Worm (Caenorhabditis elegans) whole organism, midembryonic: ENCODE results near the gene ugt-32.

Experiments used
- T22C8.4 ChIP-seq: fragments of 200-800 bp; sonication (Bioruptor generic); IDR thresholded peaks from 2 replicates; pipeline ENCODE4 v1.3.6; 2022; ENCODE audit warnings: missing genetic modification characterization, missing compliant biosample characterization
- cog-1 ChIP-seq: sonication (generic microtip); optimal IDR thresholded peaks from 2 replicates; lab custom pipeline; 2016; ENCODE audit warnings: missing genetic modification characterization, missing compliant biosample characterization
- flt-1 ChIP-seq: fragments of 200-800 bp; sonication (Bioruptor generic); IDR thresholded peaks from 2 replicates; pipeline ENCODE4 v1.3.6; 2022; ENCODE audit warnings: missing genetic modification characterization, missing compliant biosample characterization
- klf-2 ChIP-seq: fragments of 200-800 bp; sonication (Bioruptor generic); conservative IDR thresholded peaks from 2 replicates; pipeline ENCODE4 v1.3.6; 2022; ENCODE audit warnings: missing genetic modification reagents, missing genetic modification characterization, missing compliant biosample characterization
- med-1 ChIP-seq: sonication (generic microtip); optimal IDR thresholded peaks from 2 replicates; lab custom pipeline; 2017; ENCODE audit warnings: missing genetic modification characterization, mild to moderate bottlenecking, missing compliant biosample characterization, antibody characterized with exemption, missing genetic modification reagents; ENCODE audit not compliant: insufficient read depth
- ref-1 ChIP-seq: fragments of 200-800 bp; sonication (Bioruptor generic); conservative IDR thresholded peaks from 2 replicates; pipeline ENCODE4 v1.3.6; 2022; ENCODE audit warnings: missing genetic modification reagents, missing genetic modification characterization, missing compliant biosample characterization
- tab-1 ChIP-seq: fragments of 200-800 bp; sonication (Bioruptor generic); IDR thresholded peaks from 2 replicates; pipeline ENCODE4 v1.3.6; 2022; ENCODE audit warnings: missing genetic modification characterization, missing compliant biosample characterization
- ztf-23 ChIP-seq: fragments of 200-800 bp; sonication (Bioruptor generic); IDR thresholded peaks from 2 replicates; pipeline ENCODE4 v1.3.6; 2022; ENCODE audit warnings: missing genetic modification reagents, missing genetic modification characterization, missing compliant biosample characterization
- ztf-29 ChIP-seq: fragments of 200-800 bp; sonication (Bioruptor generic); IDR thresholded peaks from 2 replicates; pipeline ENCODE4 v1.3.6; 2022; ENCODE audit warnings: missing genetic modification reagents, missing genetic modification characterization, missing compliant biosample characterization

The ugt-32 gene

DNA sequence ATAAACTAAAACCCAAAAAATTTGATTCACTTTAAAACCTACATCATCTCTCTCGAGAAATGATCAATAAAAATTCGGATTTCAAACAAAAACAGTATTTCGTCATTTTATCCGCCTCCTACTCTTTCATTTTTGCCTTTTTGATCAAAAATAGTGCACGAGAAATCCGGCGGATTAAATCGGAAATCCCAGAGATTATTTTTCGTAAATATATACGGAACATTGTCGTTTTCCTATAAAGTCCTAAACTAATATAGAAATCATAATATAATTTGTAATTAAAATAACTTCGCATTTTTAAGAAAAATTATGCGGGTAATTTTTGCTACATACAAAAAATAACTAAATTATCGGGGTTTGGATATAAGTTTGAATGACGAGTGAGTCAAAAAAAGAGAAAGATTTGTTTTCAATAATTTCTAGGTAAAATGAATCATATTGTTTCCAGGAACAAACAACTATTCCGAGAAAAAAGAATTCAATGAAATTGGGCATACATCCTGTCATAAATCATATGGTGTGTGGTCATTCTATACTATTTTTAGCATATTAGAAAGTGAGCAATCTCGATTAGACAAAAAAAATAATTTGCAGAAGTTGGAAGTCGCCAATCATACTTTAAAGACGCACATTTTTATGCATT, 30.4 kb upstream of the ugt-32 start, which contains the start of gene nhr-158:
TSS of gene nhr-158 (minus strand) at position 51 of the 643 bp plus-strand sequence.
- no peak for TF ChIP-seq ztf-23 (GFP tag; lab: Robert Waterston, UW)
- TF ChIP-seq tab-1 (GFP tag; lab: Robert Waterston, UW): no peak
- TF ChIP-seq cog-1 (tag; lab: Kevin White, UChicago): no peak
- no peak for TF ChIP-seq T22C8.4 (GFP tag; lab: Robert Waterston, UW)
- no peak for TF ChIP-seq flt-1 (GFP tag; lab: Robert Waterston, UW)
- no peak for TF ChIP-seq klf-2 (GFP tag; lab: Robert Waterston, UW)
- no peak for TF ChIP-seq ztf-29

DNA sequence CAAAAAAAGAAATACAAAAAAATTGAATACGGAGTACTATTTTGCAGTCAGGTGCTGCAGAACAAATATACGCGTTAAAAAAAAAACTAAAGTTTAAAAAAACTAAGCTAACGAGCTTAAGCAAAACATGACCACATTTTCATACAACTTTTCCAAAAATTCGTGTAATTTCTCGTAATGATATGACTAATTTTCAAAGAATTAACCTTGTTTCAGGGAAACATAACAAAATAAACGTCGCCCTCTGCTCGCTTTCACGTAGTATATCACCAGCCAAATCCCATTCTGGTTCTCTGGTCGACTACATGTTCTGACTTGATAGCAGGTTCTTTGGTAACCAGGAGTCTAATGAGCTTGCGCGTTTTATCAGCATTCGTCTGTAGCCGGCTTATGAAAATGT, 26.6 kb upstream of the ugt-32 start:
- no peak for TF ChIP-seq flt-1 (GFP tag; lab: Robert Waterston, UW)
- no peak for TF ChIP-seq cog-1 (tag; lab: Kevin White, UChicago)
- TF ChIP-seq ztf-29: no peak
- no peak for TF ChIP-seq ztf-23 (GFP tag; lab: Robert Waterston, UW)
- no peak for TF ChIP-seq T22C8.4 (GFP tag; lab: Robert Waterston, UW)

DNA sequence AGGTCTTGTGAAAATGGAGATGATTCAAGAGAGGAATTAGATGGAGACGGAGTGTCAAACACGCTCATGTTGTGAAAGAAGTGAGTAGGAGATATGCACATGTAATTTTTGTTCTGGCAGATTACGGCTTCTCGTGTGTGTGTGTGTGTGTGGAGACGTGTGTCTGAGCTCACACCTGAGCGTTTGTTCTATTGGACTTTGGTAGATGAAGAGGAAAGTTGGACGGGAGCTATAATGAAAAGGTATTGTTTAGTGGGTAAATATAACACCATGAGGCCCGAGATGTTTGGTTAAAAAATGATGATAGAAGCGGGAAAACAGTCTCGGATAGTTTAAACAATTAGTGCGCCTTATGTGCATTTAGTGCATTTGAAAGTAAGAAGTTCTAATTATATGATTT, 25.1 kb upstream of the ugt-32 start, which contains the start of gene nhr-157:
TSS of gene nhr-157 (minus strand) at position 101 of the 400 bp plus-strand sequence.
- TF ChIP-seq klf-2 (GFP tag; lab: Robert Waterston, UW) (no peak), T22C8.4 (GFP tag; lab: Robert Waterston, UW) (no peak), tab-1 (GFP tag; lab: Robert Waterston, UW) (no peak), ref-1 (GFP tag; lab: Robert Waterston, UW) (no peak), ztf-23 (GFP tag; lab: Robert Waterston, UW) (no peak), med-1 (GFP tag; lab: Kevin White, UChicago) (no peak), cog-1 (tag; lab: Kevin White, UChicago) (no peak), ztf-29 (no peak), flt-1 (GFP tag; lab: Robert Waterston, UW) (no peak)

DNA sequence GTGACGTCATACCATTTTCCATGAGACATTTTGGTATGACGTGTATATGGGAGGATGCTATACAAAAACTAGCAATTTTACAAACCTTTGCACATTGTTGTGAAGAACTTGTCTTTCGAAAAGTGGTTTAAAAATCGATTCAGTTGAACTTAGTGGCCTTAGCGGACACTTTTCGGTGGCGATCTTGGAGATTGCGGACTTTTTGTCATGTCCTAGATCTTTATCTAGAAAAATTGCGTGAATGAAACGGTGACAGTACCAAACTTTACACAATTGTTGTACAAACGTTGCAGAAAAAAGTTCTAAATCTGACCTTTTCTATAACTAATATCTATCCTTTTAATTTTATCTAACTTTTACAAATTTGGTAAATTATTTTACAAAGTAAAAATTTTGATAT, 21.5 kb upstream of the ugt-32 start:
- TF ChIP-seq ztf-29: no peak

DNA sequence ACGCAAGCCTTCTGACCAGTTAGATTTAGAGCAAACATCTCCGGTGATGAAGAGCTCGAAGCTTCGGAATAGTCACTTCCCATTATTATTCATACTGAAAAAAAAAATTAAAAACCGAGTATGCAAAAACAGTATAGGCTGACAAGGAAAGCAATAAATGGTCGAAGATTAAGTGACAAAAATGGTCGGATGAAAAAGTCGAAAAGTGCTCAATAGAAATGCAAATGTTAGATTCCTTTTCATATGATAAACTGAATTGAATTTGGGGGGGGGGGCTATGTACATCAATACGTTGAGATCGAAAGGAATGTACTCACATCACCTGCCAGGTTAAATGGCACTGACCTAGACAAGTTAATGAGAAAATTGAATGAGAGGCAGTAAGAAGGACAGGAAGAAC, 19.0 kb upstream of the ugt-32 start, which contains the start of gene nhr-187:
TSS of gene nhr-187 (minus strand) at position 101 of the 400 bp plus-strand sequence.
- no peak for TF ChIP-seq med-1 (GFP tag; lab: Kevin White, UChicago)

DNA sequence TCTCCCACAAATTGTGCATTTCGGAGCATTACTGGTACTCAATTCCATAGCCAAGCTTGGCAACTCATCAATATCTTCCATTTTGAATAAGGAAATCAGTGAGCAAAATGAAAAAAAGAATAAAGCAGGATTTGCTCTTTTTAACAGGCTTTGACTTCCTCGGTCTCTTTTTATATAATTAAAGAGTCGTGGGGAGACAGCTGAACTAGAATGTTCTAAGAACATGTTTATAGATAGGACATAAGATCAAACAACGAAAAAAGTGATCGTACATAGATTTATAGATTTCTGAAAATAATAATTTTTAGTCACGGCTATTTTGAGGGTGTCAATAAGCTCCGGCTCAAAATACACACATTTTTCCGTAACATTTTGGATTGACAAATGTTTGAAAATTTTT, 16.3 kb upstream of the ugt-32 start, which contains the start of gene nhr-189:
TSS of gene nhr-189 (minus strand) at position 121 of the 400 bp plus-strand sequence.
- no peak for TF ChIP-seq ztf-29
- no peak for TF ChIP-seq tab-1 (GFP tag; lab: Robert Waterston, UW)
- TF ChIP-seq ztf-23 (GFP tag; lab: Robert Waterston, UW): no peak
- no peak for TF ChIP-seq med-1 (GFP tag; lab: Kevin White, UChicago)
- TF ChIP-seq klf-2 (GFP tag; lab: Robert Waterston, UW): no peak
- no peak for TF ChIP-seq T22C8.4 (GFP tag; lab: Robert Waterston, UW)
- no peak for TF ChIP-seq cog-1 (tag; lab: Kevin White, UChicago)
- no peak for TF ChIP-seq ref-1 (GFP tag; lab: Robert Waterston, UW)
- TF ChIP-seq flt-1 (GFP tag; lab: Robert Waterston, UW): no peak

DNA sequence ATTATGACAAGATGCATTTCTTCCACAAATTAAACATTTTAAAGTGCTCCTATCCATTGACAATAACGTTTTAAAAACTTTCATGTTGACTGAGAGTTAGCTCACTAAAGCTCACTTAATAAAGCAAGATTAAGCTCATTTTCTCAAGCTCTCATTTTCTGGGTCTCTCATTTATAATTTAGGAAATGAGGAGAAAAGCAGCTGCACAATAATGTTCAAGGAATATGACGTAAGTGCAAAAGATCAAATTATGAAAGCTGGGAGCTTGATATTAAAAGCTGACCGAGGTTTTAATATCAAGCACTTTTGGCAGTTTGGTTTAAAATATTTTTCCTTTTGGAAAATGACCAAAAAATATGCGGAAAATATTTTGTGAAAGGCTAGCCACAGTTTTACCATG, 14.0 kb upstream of the ugt-32 start, which contains the start of gene nhr-188:
TSS of gene nhr-188 (minus strand) at position 84 of the 400 bp plus-strand sequence.
- TF ChIP-seq klf-2 (GFP tag; lab: Robert Waterston, UW) (no peak), ztf-29 (no peak), med-1 (GFP tag; lab: Kevin White, UChicago) (no peak), flt-1 (GFP tag; lab: Robert Waterston, UW) (no peak), ztf-23 (GFP tag; lab: Robert Waterston, UW) (no peak), cog-1 (tag; lab: Kevin White, UChicago) (no peak), T22C8.4 (GFP tag; lab: Robert Waterston, UW) (no peak)

DNA sequence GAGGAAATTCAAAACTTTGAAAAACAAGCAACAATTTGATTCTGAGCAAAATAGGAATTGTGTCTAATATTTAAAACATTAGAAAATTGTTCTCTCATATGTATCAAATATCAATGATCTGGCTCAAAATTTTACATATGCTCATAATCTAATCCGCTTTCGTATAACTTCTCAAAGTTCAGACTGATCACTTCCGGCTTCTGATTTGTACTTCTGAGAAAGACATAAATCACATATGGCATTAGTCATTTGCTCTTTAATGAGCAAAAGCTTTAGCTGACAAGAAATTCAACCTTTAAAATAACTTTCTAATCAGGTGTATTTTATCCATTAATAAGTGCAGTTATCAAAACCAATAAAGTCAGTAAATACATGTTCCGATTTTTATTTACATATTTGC, 12.1 kb upstream of the ugt-32 start:
- TF ChIP-seq ztf-29: no peak
- TF ChIP-seq flt-1 (GFP tag; lab: Robert Waterston, UW): no peak
- no peak for TF ChIP-seq cog-1 (tag; lab: Kevin White, UChicago)
- no peak for TF ChIP-seq klf-2 (GFP tag; lab: Robert Waterston, UW)
- TF ChIP-seq med-1 (GFP tag; lab: Kevin White, UChicago): no peak
- no peak for TF ChIP-seq T22C8.4 (GFP tag; lab: Robert Waterston, UW)
- TF ChIP-seq ref-1 (GFP tag; lab: Robert Waterston, UW): no peak
- TF ChIP-seq ztf-23 (GFP tag; lab: Robert Waterston, UW): no peak
- no peak for TF ChIP-seq tab-1 (GFP tag; lab: Robert Waterston, UW)

DNA sequence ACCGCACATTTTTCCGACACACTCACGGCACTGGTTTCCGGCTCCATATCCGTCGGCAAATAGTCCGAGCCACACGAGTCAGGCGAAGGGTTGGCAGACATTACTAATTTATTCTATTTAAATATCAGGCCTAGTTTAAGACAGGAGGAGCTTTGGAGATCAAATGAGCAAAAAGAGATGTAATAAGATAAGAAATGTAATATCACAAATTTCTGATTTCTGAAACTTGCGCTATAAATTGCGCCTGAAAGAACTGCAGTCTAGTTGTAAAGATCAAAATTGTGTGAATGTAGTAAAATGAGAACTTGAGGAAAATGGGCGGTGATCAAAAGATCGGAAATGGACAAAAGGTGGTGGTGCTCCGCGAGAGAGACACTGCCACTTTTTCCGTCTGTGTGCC, 11.0 kb upstream of the ugt-32 start, which contains the start of gene nhr-186:
TSS of gene nhr-186 (minus strand) at position 101 of the 400 bp plus-strand sequence.
- TF ChIP-seq tab-1 (GFP tag; lab: Robert Waterston, UW): no peak
- no peak for TF ChIP-seq ref-1 (GFP tag; lab: Robert Waterston, UW)
- no peak for TF ChIP-seq med-1 (GFP tag; lab: Kevin White, UChicago)
- TF ChIP-seq ztf-29: no peak
- no peak for TF ChIP-seq cog-1 (tag; lab: Kevin White, UChicago)
- TF ChIP-seq klf-2 (GFP tag; lab: Robert Waterston, UW): no peak
- no peak for TF ChIP-seq ztf-23 (GFP tag; lab: Robert Waterston, UW)
- no peak for TF ChIP-seq flt-1 (GFP tag; lab: Robert Waterston, UW)
- no peak for TF ChIP-seq T22C8.4 (GFP tag; lab: Robert Waterston, UW)

DNA sequence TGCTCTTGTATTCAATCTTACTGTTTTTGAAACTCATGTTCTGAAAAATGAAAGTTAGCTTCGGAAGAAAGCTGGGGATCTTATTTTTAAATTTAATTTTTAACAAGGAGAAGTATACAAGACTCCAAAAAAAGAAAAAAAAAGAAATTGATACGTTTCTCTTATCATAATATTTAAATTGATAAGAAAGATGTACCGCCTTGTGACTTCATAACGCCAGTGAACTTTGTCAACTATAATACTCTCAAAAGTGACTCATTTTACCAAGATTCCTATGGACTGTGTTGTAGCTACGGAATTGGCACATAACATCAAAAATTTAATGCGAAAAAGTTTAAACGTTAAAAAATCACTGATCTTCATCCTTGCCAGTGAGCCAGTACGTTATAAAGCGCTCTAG, 8.0 kb upstream of the ugt-32 start:
- no peak for TF ChIP-seq flt-1 (GFP tag; lab: Robert Waterston, UW)
- no peak for TF ChIP-seq ztf-23 (GFP tag; lab: Robert Waterston, UW)
- no peak for TF ChIP-seq ztf-29
- no peak for TF ChIP-seq klf-2 (GFP tag; lab: Robert Waterston, UW)
- no peak for TF ChIP-seq T22C8.4 (GFP tag; lab: Robert Waterston, UW)
- TF ChIP-seq ref-1 (GFP tag; lab: Robert Waterston, UW): no peak
- no peak for TF ChIP-seq cog-1 (tag; lab: Kevin White, UChicago)
- no peak for TF ChIP-seq tab-1 (GFP tag; lab: Robert Waterston, UW)
- no peak for TF ChIP-seq med-1 (GFP tag; lab: Kevin White, UChicago)
